Fruit fly (Drosophila melanogaster) whole organism, wandering third instar larva: ENCODE data around the gene CG10804.
A peak's percentile ranks its signal among the peaks of the same experiment; 100 is the strongest.

Source experiments
- Abd-B ChIP-seq: fragments of >200 bp; optimal IDR thresholded peaks from 2 replicates; lab custom pipeline; 2017; ENCODE audit warnings: missing biosample characterization, missing genetic modification characterization
- CG32264 ChIP-seq: fragments of 200-800 bp; sonication (Bioruptor generic); optimal IDR thresholded peaks from 2 replicates; lab custom pipeline; 2016; ENCODE audit warnings: missing biosample characterization, missing genetic modification characterization
- CrebA ChIP-seq: fragments of 200-800 bp; sonication (Bioruptor generic); optimal IDR thresholded peaks from 2 replicates; lab custom pipeline; 2016; ENCODE audit warnings: missing biosample characterization, mild to moderate bottlenecking, missing genetic modification characterization, borderline replicate concordance
- Dfd ChIP-seq: fragments of >200 bp; optimal IDR thresholded peaks from 2 replicates; lab custom pipeline; 2017; ENCODE audit warnings: missing biosample characterization, missing genetic modification characterization
- HLH106 ChIP-seq: fragments of 200-800 bp; optimal IDR thresholded peaks from 3 replicates; lab custom pipeline; 2019; ENCODE audit warnings: missing biosample characterization, mild to moderate bottlenecking, missing genetic modification characterization, moderate library complexity
- Hnf4 ChIP-seq: fragments of 200-800 bp; sonication (Bioruptor generic); optimal IDR thresholded peaks from 2 replicates; lab custom pipeline; 2016; ENCODE audit warnings: missing biosample characterization, mild to moderate bottlenecking, missing genetic modification characterization
- Hr78 ChIP-seq: fragments of >200 bp; optimal IDR thresholded peaks from 2 replicates; lab custom pipeline; 2017; ENCODE audit warnings: missing biosample characterization, missing genetic modification characterization
- Mio ChIP-seq: sonication (Bioruptor generic); optimal IDR thresholded peaks from 2 replicates; lab custom pipeline; 2016; ENCODE audit warnings: missing biosample characterization, missing genetic modification characterization
- Myc ChIP-seq: fragments of >200 bp; optimal IDR thresholded peaks from 2 replicates; lab custom pipeline; 2017
- N ChIP-seq: fragments of >200 bp; optimal IDR thresholded peaks from 2 replicates; lab custom pipeline; 2018; ENCODE audit warnings: missing biosample characterization, missing external identifiers, missing genetic modification characterization
- OdsH ChIP-seq: fragments of 200-800 bp; sonication (Bioruptor generic); optimal IDR thresholded peaks from 2 replicates; lab custom pipeline; 2016; ENCODE audit warnings: missing biosample characterization, mild to moderate bottlenecking, missing genetic modification characterization
- Sp1 ChIP-seq: fragments of 200-800 bp; sonication (Bioruptor generic); optimal IDR thresholded peaks from 3 replicates; lab custom pipeline; 2019; ENCODE audit warnings: missing biosample characterization, mild to moderate bottlenecking, missing genetic modification characterization, moderate library complexity
- Vsx2 ChIP-seq: fragments of 200-300, 225-300 bp; sonication (Bioruptor generic); optimal IDR thresholded peaks from 2 replicates; lab custom pipeline; 2018; ENCODE audit warnings: missing biosample characterization, missing genetic modification characterization; ENCODE audit not compliant: partially characterized antibody
- br ChIP-seq: fragments of 200-800 bp; sonication (Bioruptor generic); optimal IDR thresholded peaks from 2 replicates; lab custom pipeline; 2016; ENCODE audit warnings: missing biosample characterization, missing genetic modification characterization
- dl ChIP-seq, 2 experiments: fragments of 175-275, 200-275 bp in 1 of 2; fragments of 200-275 bp in 1 of 2; sonication (Bioruptor generic); optimal IDR thresholded peaks; lab custom pipeline; 2018; ENCODE audit warnings: mild to moderate bottlenecking in 2 of 2, missing biosample characterization in 2 of 2, missing genetic modification characterization in 2 of 2, moderate library complexity in 2 of 2; ENCODE audit not compliant: partially characterized antibody in 2 of 2, insufficient read depth in 1 of 2
- dmrt93B ChIP-seq: fragments of 200-800 bp; sonication (Bioruptor generic); optimal IDR thresholded peaks from 2 replicates; lab custom pipeline; 2018; ENCODE audit warnings: missing biosample characterization, mild to moderate bottlenecking, missing genetic modification characterization
- dsf ChIP-seq: sonication (Bioruptor generic); optimal IDR thresholded peaks from 2 replicates; lab custom pipeline; 2016; ENCODE audit warnings: missing biosample characterization, missing genetic modification characterization, borderline replicate concordance
- ey ChIP-seq: fragments of 200-800 bp; sonication (Bioruptor generic); optimal IDR thresholded peaks from 2 replicates; lab custom pipeline; 2016; ENCODE audit warnings: missing biosample characterization, missing genetic modification characterization
- foxo ChIP-seq, 2 experiments: fragments of 200-800 bp; sonication (Bioruptor generic); optimal IDR thresholded peaks; 2 replicates in 1 of 2; 3 replicates in 1 of 2; lab custom pipeline; 2016 to 2017; ENCODE audit warnings: missing biosample characterization in 2 of 2, missing genetic modification characterization in 2 of 2
- fru ChIP-seq: fragments of 200-800 bp; sonication (Bioruptor generic); optimal IDR thresholded peaks from 3 replicates; lab custom pipeline; 2016; ENCODE audit warnings: missing biosample characterization, mild to moderate bottlenecking, missing genetic modification characterization
- h ChIP-seq: fragments of 200-800 bp; sonication (Bioruptor generic); optimal IDR thresholded peaks from 3 replicates; lab custom pipeline; 2016; ENCODE audit warnings: missing biosample characterization, mild to moderate bottlenecking, missing genetic modification characterization
- jim ChIP-seq: fragments of 175-275, 200-325 bp; sonication (Bioruptor generic); optimal IDR thresholded peaks from 2 replicates; lab custom pipeline; 2016; ENCODE audit warnings: missing biosample characterization, mild to moderate bottlenecking, missing genetic modification characterization
- pan ChIP-seq: fragments of >200 bp; optimal IDR thresholded peaks from 2 replicates; lab custom pipeline; 2017
- psq ChIP-seq: fragments of 200-800 bp; sonication (Bioruptor generic); optimal IDR thresholded peaks from 3 replicates; lab custom pipeline; 2017; ENCODE audit warnings: missing biosample characterization, mild to moderate bottlenecking, missing genetic modification characterization, moderate library complexity
- rgr ChIP-seq: fragments of 200-800 bp; sonication (Bioruptor generic); optimal IDR thresholded peaks from 3 replicates; lab custom pipeline; 2016; ENCODE audit warnings: missing biosample characterization, mild to moderate bottlenecking, missing genetic modification characterization
- sage ChIP-seq: fragments of 200-800 bp; sonication (Bioruptor generic); optimal IDR thresholded peaks from 2 replicates; lab custom pipeline; 2016; ENCODE audit warnings: missing biosample characterization, mild to moderate bottlenecking, missing genetic modification characterization
- sv ChIP-seq: fragments of 200-800 bp; sonication (Bioruptor generic); optimal IDR thresholded peaks from 3 replicates; lab custom pipeline; 2016; ENCODE audit warnings: missing biosample characterization, missing genetic modification characterization
- tai ChIP-seq: sonication (Bioruptor generic); optimal IDR thresholded peaks from 2 replicates; lab custom pipeline; 2016; ENCODE audit warnings: missing biosample characterization, missing genetic modification characterization
- usp ChIP-seq: fragments of >200 bp; optimal IDR thresholded peaks from 2 replicates; lab custom pipeline; 2017; ENCODE audit warnings: missing biosample characterization, missing genetic modification characterization
- woc ChIP-seq: sonication (Bioruptor generic); optimal IDR thresholded peaks from 2 replicates; lab custom pipeline; 2016; ENCODE audit warnings: missing biosample characterization, mild to moderate bottlenecking, missing genetic modification characterization

Gene CG10804

DNA sequence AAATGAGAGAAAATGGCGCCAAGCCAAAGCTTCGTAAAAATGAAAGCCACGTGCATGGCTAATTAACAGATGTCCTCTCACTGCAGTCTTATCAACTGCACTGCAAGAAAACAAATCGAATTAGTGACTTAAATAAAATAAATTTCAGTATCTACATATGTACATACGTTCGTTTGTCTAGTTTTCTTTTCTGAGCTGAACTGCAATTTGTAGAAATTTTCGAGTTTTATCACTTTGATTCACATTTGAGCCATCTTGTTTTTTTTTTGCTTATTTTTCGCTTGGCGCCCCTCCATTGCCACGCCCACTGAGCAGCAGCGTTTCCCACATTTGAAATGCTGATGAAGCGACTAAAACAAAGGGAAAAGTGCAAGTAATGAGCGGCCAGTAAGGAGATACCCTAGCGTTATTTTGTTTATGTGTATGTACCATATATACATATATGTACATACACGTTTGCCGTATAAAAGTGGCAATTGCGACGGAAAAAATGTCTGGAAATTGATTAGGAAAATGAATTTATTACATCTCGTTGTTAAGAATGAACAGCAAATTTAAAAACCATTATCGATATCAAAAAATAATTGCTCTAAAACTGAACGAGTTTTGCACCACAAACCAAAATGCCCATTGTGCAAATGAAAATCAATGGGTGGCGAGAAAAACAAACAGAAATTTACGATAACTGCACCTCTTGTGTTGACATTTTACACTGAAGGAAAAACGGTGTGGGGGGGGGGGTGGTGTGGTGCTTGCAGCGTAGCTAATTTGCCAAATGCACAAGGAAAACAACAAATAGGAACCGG lies 34.2 kb downstream of the CG10804 start:
- TF ChIP-seq Sp1 (no peak), jim (no peak), h (GFP tag; lab: Kevin White, UChicago) (peak; percentile 53), OdsH (GFP tag; lab: Kevin White, UChicago) (peak; percentile 20), sv (GFP tag; lab: Kevin White, UChicago) (no peak), foxo (GFP tag; optimal IDR thresholded peaks at IDR 0.05; lab: Kevin White, UChicago) (peak in 1 of 2 experiments; percentile 57), dmrt93B (GFP tag; lab: Kevin White, UChicago) (peak; percentile 4), Mio (no peak), ey (peak; percentile 29), woc (peak; percentile 10), fru (GFP tag; lab: Kevin White, UChicago) (peak; percentile 44), rgr (GFP tag; lab: Kevin White, UChicago) (peak; percentile 34)

DNA sequence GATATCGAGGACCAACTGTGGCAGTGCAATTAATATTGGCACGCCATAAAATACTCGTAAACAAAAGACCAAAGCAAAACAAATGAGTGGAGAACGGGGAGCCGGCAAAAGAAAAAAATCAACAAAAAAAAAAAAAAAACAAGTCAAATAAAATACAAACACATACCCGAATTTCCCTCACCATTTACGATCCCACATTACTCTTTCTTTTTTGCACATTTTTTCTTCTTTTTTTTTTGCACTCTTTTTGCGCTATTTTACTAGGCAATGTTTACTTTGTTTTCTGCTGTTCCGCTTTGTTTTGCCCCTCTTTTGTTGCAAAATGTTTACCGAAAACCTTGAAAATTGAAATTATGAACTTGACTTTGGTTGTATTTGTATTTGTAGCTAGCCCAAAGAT lies 35.5 kb downstream of the CG10804 start:
- TF ChIP-seq rgr (GFP tag; lab: Kevin White, UChicago) = peak; percentile 1
- no peak for TF ChIP-seq sage (GFP tag; lab: Kevin White, UChicago)
- peak; percentile 7 for TF ChIP-seq h (GFP tag; lab: Kevin White, UChicago)
- no peak for TF ChIP-seq tai (GFP tag; lab: Kevin White, UChicago)
- no peak for TF ChIP-seq Abd-B (GFP tag; lab: Kevin White, UChicago)
- peak; percentile 21 for TF ChIP-seq Sp1
- peak; percentile 46 for TF ChIP-seq psq (GFP tag; lab: Kevin White, UChicago)

DNA sequence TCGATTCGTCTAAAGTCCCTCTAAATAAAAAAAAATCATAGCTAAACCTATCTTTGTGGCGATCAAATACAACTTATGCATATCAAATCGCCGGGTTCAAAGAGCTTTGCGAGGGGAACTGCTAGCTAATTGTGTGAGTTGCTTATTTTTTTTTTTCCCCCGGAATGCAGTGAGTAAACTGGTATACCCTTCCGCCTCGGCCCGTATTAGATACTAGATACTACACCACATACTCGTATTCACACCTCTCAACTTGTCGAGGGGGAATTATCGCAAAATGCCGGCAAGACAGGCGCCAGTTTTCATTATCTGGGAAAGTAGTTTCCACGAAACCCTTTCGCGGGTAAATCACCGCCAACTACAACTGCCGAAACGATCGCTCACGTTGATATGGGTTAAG lies 36.0 kb downstream of the CG10804 start:
- TF ChIP-seq Hnf4 (no peak), Myc (lab: Kevin White, UChicago) (no peak), ey (no peak), br (GFP tag; lab: Kevin White, UChicago) (no peak), Hr78 (GFP tag; lab: Kevin White, UChicago) (no peak), N (GFP tag; lab: Kevin White, UChicago) (no peak), OdsH (GFP tag; lab: Kevin White, UChicago) (no peak), Abd-B (GFP tag; lab: Kevin White, UChicago) (no peak), jim (no peak), CrebA (GFP tag; lab: Kevin White, UChicago) (no peak), Dfd (no peak), sv (GFP tag; lab: Kevin White, UChicago) (no peak)
- TF ChIP-seq, all 38 proteins: peak for 0

DNA sequence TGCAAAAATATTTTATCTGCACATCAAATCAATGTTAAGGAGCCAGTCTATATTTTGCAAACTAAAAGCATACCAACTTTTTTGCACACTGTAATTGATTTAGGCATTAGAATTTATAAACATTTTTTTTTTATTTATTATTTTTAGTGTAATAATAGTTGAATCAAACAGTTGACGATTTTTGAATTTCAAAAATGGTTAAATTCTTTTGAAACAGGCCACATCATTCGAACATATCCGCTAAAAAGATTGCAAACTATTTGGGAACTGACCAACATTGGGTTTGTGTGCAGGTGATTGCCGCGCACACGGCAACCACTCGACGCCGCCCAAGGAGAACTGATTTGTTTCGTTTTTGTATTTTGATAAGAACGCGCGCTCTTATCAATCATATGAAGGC lies 37.3 kb downstream of the CG10804 start:
- no peak for TF ChIP-seq ey
- TF ChIP-seq h (GFP tag; lab: Kevin White, UChicago) = peak; percentile 44
- peak; percentile 53 for TF ChIP-seq dmrt93B (GFP tag; lab: Kevin White, UChicago)
- TF ChIP-seq psq (GFP tag; lab: Kevin White, UChicago) = peak; percentile 34
- TF ChIP-seq dl (GFP tag; optimal IDR thresholded peaks at IDR 0.05; lab: Kevin White, UChicago; ENCODE audit: insufficient read depth in 1 of 2, partially characterized antibody in 2 of 2) = no peak
- TF ChIP-seq OdsH (GFP tag; lab: Kevin White, UChicago) = peak; percentile 7
- TF ChIP-seq sv (GFP tag; lab: Kevin White, UChicago) = no peak
- peak; percentile 22 for TF ChIP-seq Sp1
- TF ChIP-seq HLH106 = peak; percentile 51
- TF ChIP-seq fru (GFP tag; lab: Kevin White, UChicago) = peak; percentile 40
- peak in 1 of 2 experiments; percentile 64 for TF ChIP-seq foxo (GFP tag; optimal IDR thresholded peaks at IDR 0.05; lab: Kevin White, UChicago)
- peak; percentile 52 for TF ChIP-seq rgr (GFP tag; lab: Kevin White, UChicago)
- TF ChIP-seq, all 38 proteins: peak for 9

DNA sequence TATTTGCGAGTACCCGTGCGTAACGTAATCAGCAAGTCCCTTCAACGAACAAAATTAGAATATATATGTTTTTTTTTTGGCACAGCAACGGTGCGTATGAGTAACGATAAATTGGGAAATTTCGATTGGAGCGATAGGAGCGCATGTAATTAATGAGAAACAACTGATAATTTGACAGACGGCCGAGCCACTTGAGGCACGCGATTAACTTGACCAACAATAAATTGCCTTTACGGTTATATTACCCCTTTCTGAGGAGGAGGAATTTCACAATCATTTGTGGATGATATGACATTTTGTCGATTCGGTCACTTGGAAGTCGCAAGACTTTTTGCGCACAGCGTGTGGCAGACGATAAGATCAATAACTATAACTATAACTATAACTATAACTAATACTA lies 38.2 kb downstream of the CG10804 start:
- TF ChIP-seq foxo (GFP tag; optimal IDR thresholded peaks at IDR 0.05; lab: Kevin White, UChicago) (no peak), usp (GFP tag; lab: Kevin White, UChicago) (no peak), br (GFP tag; lab: Kevin White, UChicago) (no peak), CrebA (GFP tag; lab: Kevin White, UChicago) (no peak), HLH106 (no peak), sage (GFP tag; lab: Kevin White, UChicago) (no peak), Mio (no peak), dsf (GFP tag; lab: Kevin White, UChicago) (no peak), tai (GFP tag; lab: Kevin White, UChicago) (no peak), h (GFP tag; lab: Kevin White, UChicago) (no peak), Hnf4 (no peak), rgr (GFP tag; lab: Kevin White, UChicago) (no peak), pan (lab: Kevin White, UChicago) (no peak), CG32264 (GFP tag; lab: Kevin White, UChicago) (no peak), jim (no peak), Vsx2 (GFP tag; lab: Kevin White, UChicago) (no peak), OdsH (GFP tag; lab: Kevin White, UChicago) (no peak), dmrt93B (GFP tag; lab: Kevin White, UChicago) (no peak)
- TF ChIP-seq, all 38 proteins: peak for 0
